Worm (Caenorhabditis elegans) whole organism, young adult: ENCODE data around the gene grl-21.

Experiments
- ama-1 ChIP-seq, 3 experiments: fragments of 150-350 bp in 1 of 3; sonication (generic microtip) in 2 of 3; optimal IDR thresholded peaks; 2 replicates each; lab custom pipeline; 2014 to 2018; ENCODE audit warnings: missing biosample characterization in 2 of 3, missing genetic modification characterization in 2 of 3, missing genetic modification reagents in 2 of 3
- atf-7 ChIP-seq: sonication (generic microtip); optimal IDR thresholded peaks from 2 replicates; lab custom pipeline; 2017; ENCODE audit warnings: mild to moderate bottlenecking, missing genetic modification characterization, missing compliant biosample characterization
- ceh-58 ChIP-seq: fragments of 200-800 bp; sonication (Bioruptor generic); IDR thresholded peaks from 2 replicates; pipeline ENCODE4 v1.3.6; 2022; ENCODE audit warnings: missing genetic modification characterization, missing compliant biosample characterization
- lir-1 ChIP-seq: fragments of 200-800 bp; sonication (Bioruptor generic); conservative IDR thresholded peaks from 2 replicates; pipeline ENCODE4 v1.3.6; 2022; ENCODE audit warnings: missing genetic modification reagents, missing genetic modification characterization, missing compliant biosample characterization
- nfya-1 ChIP-seq: sonication (generic microtip); optimal IDR thresholded peaks from 2 replicates; lab custom pipeline; 2017; ENCODE audit warnings: antibody characterized with exemption, missing compliant biosample characterization, missing genetic modification characterization, borderline replicate concordance; ENCODE audit not compliant: insufficient read depth
- repo-1 ChIP-seq: sonication (generic microtip); optimal IDR thresholded peaks from 2 replicates; lab custom pipeline; 2017; ENCODE audit warnings: mild to moderate bottlenecking, missing genetic modification characterization, missing compliant biosample characterization
- zfh-2 ChIP-seq: fragments of 200-800 bp; sonication (Bioruptor generic); conservative IDR thresholded peaks from 2 replicates; pipeline ENCODE4 v1.3.6; 2022; ENCODE audit warnings: missing genetic modification reagents, missing genetic modification characterization, missing compliant biosample characterization

DNA sequence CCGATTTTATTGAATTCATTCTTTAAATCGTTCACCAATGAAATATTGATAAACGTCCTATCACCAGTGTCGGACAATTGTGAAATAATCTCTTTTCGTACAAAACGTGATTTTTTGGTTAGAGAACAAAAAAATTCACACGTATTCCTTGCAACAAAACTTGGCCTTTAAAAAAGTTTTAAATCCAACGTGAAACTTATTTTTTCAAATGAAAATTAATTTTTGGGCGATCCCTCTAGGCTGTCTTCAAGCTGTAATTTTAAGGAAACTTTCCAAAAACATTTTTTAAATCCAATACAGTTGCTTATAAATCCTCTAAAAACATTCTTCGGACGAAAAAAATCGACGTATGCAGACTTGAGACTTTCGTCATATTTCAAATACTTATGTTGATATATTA lies 17.4 kb downstream of the grl-21 start, which contains the start of gene T25B9.5:
- TF ChIP-seq repo-1, result no peak
- TF ChIP-seq ceh-58 (GFP tag; lab: Robert Waterston, UW), result no peak
- TF ChIP-seq lir-1, result no peak
- TF ChIP-seq atf-7 (tag; lab: Kevin White, UChicago), result no peak
- no peak for TF ChIP-seq zfh-2
- TF ChIP-seq nfya-1 (tag; lab: Kevin White, UChicago), result no peak
- no peak for TF ChIP-seq ama-1 (optimal IDR thresholded peaks at IDR 0.05; lab: Kevin White, UChicago)
- TF ChIP-seq ama-1 (GFP tag; optimal IDR thresholded peaks at IDR 0.05; lab: Kevin White, UChicago), result no peak
